Worm (Caenorhabditis elegans) whole organism, L4/young adult: ENCODE measurements around the gene trpa-1.
A peak's percentile ranks its signal among the peaks of the same experiment; 100 is the strongest.
"Not testable (repeated sequence)": the region's sequence is repeated elsewhere in the genome, so short reads cannot be mapped to it uniquely, and the experiment has no call there.

Experiments used
- W03F9.2 ChIP-seq: fragments of 150-350 bp; optimal IDR thresholded peaks from 2 replicates; lab custom pipeline; 2014; ENCODE audit warnings: missing biosample characterization, missing genetic modification characterization
- dao-5 ChIP-seq: sonication (generic microtip); optimal IDR thresholded peaks from 2 replicates; lab custom pipeline; 2016; ENCODE audit warnings: missing genotype, missing genetic modification characterization, moderate library complexity, missing compliant biosample characterization
- him-1 ChIP-seq: sonication (generic microtip); optimal IDR thresholded peaks from 2 replicates; lab custom pipeline; 2016; ENCODE audit warnings: missing genotype, missing genetic modification reagents, missing genetic modification characterization, missing compliant biosample characterization

trpa-1 gene

DNA sequence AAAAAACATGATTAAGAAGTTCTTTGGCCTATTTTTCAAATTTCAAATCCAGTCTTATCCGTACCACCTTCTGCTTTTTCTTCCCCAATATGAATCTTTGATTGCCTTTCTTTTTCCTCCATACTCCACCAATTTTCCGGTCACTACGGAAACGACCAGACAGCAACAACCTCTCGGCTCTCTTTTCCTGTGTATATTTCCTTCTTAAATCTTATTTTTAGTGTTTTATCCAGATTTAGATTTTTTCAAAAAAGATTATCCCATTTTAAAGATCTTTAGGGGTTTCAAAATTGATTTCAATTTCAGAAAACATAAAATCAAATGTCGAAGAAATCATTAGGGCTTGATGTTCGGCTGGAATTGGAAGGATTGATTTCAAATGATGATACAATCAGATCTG is at the start of gene trpa-1:
Gene trpa-1, plus strand, starts transcription at position 301 of the 400 bp plus-strand sequence.
- no peak for TF ChIP-seq dao-5 (tag; lab: Kevin White, UChicago)
- no peak for TF ChIP-seq him-1 (tag; lab: Kevin White, UChicago)
- no peak for TF ChIP-seq W03F9.2 (tag; lab: Kevin White, UChicago)

DNA sequence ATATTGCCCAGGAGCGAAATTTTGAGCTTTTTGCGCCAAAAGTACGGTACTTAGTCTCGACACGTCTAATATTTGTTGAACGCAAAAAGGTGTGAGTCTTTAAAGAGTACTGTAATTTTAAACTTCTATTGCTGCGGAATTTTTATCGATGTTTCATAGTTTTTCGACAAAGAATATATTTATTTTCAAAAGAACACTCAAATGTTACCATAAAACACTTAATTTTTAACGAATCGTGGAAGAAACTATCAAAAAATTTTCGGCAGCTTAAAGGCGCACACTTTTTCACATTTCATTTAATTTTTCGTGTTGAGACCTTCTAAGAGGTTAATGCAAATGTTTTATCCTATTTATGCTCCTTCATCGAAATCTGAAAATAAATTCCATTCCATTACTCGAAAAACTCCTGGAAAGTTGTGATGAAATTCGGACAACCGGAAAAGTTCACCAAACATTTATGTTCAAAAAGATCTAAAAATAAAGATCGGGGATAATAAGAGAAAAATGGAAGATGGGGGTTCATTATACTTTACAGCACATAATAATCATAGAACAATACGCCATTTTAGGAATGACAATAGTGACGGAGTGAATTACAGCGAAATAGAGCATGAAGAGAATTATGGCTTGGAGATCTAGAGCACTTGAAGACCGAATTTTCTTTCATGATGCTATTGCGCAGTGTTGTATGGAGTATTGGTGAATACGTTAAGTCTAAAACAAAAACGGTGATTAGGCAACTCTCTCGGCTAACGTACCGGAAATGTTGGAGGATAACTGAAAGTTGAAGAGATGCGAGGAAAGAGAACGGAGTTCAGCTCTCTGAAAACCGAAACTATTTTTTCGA is 44.0 kb upstream of the trpa-1 start:
- TF ChIP-seq him-1 (tag; lab: Kevin White, UChicago), result no peak
- no peak for TF ChIP-seq W03F9.2 (tag; lab: Kevin White, UChicago)

DNA sequence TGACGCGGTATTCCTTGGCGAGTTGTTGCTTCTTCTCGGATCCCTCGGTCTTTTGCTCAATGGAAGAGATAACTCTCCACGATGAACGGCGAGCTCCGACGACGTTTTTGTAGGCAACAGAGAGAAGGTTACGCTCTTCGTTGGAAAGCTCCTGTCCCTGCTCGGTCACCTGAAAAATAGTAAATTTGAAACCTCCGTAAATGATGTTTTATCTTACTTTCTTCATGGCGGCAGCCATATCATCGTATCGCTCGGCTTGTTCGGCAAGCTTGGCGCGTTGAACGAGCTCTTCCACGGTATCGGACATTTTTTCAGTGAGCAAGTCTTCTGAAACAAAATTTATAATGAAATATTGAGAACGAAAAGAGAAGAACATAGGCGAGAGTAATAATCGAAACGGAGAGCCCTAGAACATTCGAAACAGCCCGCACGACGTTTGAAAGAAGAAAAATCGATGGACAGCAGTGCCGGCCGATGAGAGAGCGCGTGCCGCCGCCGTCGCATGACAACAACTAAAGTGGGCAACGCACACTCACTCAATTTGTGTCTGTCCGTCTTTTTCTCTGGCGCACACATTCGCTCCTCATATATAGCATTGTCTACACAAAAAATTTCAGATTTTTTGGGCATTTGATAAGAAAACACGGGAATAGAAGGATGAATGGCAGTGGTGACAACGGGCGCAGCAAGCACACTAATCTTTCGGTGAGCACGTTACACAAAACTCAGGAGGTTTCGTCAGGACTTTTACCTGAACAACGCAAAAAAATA is 42.5 kb upstream of the trpa-1 start, which contains the start of the genes par-5 and M117.3:
Gene par-5, minus strand, starts transcription at position 334 of the 771 bp plus-strand sequence.
Gene M117.3, plus strand, starts transcription at position 616 of the 771 bp plus-strand sequence.
- TF ChIP-seq W03F9.2 (tag; lab: Kevin White, UChicago), result no peak
- peak; percentile 56 for TF ChIP-seq him-1 (tag; lab: Kevin White, UChicago)

DNA sequence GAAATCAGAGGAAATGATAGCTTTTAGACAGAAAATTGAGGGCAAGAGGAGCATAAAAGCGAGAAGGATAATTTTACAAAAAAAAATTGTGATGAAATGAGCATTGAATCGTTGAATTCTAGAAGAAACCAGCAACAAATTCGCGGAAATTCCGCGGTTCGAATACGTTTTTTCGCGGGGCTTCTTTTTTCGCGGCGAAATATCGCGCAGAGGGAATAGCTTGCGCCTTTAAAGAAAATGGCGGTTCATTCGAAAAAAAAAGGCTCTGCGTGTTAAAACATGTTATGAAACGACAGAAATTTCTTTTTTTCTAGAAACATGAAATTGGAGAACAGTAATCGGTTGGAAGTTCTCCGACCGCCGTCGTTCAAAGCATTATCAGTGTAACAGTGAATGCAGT is 41.9 kb upstream of the trpa-1 start:
- TF ChIP-seq W03F9.2 (tag; lab: Kevin White, UChicago), result peak; percentile 8
- no peak for TF ChIP-seq him-1 (tag; lab: Kevin White, UChicago)

DNA sequence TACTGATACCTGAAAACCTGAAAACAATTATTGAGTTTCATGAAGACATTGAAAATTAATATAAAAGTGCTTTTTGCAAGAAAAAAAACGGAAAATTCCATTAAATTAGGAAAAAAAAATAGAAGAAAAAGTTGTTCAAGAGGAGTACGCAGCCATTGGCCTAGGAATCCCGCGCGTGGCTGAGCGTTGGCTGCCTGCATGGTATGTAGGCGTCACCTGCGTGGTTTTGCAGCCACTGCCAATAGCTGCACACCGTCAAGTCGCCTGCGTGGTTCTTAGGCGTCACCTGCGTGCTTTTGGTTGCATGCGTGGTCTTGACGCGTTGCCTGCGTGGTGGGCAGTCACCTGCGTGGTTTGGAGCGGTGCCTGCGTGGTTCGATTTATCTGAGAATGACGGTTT is 36.3 kb upstream of the trpa-1 start, which contains the start of gene M117.6:
Gene M117.6, minus strand, starts transcription at position 101 of the 400 bp plus-strand sequence.
- not testable (repeated sequence) for TF ChIP-seq dao-5, him-1, W03F9.2 (tag; lab: Kevin White, UChicago)

DNA sequence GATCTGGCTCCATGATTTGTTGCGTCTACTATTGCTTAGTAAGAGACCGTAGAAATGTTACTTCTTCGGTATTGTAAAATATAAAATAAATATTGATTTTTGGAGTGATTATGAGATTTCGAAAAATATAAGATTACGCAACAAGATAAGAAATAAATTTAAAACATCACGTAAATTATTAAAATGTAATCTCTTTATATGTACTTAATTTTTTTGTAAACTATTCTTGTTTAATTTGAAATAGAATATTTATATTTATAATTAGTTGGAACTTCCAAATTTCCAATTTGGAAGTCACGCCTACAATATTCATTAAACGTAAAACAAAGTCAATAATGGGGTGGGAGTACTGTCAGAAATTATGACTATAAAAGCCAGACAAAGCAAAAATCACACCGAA is 30.9 kb upstream of the trpa-1 start, which contains the start of gene M117.4:
Gene M117.4, minus strand, starts transcription at position 101 of the 400 bp plus-strand sequence.
- TF ChIP-seq W03F9.2 (tag; lab: Kevin White, UChicago), result no peak
- TF ChIP-seq him-1 (tag; lab: Kevin White, UChicago), result no peak
- no peak for TF ChIP-seq dao-5 (tag; lab: Kevin White, UChicago)

DNA sequence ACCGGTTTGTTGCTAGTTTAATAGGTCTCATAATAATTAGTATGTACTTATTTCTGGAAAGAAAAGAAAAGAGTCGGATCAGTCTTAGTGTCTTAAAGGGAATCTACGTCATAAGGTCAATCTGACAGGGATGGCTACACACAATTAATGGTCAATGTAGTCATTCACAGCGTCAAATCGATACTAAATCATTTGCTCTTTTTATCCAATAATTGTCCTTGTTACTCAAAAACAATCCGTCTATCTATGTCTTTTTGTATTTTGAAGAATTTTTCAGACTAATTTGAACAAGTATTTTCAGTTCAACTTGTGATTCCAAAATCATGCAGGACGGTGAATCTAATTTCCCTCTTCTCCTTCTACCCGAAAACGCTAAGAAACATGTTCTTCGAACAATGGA is 25.7 kb upstream of the trpa-1 start, which contains the start of gene fbxb-3:
Gene fbxb-3, plus strand, starts transcription at position 301 of the 400 bp plus-strand sequence.
- TF ChIP-seq him-1 (tag; lab: Kevin White, UChicago), result no peak
- TF ChIP-seq W03F9.2 (tag; lab: Kevin White, UChicago), result no peak
- no peak for TF ChIP-seq dao-5 (tag; lab: Kevin White, UChicago)

DNA sequence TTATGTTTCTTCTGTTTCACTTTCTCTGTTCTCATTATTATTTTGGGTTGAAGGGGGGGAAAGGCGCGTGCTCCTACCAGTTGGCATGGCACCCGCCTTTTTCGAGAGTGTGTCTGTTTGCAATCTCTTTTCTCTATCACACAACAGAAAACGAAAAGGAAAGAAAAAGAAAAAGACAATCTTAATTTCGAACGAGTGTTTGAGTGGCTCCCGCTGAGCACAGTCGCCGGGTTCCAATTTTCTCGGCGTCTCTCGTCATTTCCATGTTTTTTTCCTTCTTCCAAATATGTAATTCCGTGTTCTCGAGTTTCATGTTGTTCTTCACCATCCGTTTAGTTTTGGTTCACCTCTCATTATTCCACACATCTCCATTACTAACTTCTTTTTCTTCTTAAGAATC is 22.2 kb upstream of the trpa-1 start, which contains the start of gene F38H4.3:
Gene F38H4.3, plus strand, starts transcription at position 301 of the 400 bp plus-strand sequence.
- TF ChIP-seq W03F9.2 (tag; lab: Kevin White, UChicago), result no peak
- TF ChIP-seq dao-5 (tag; lab: Kevin White, UChicago), result no peak
- TF ChIP-seq him-1 (tag; lab: Kevin White, UChicago), result no peak

DNA sequence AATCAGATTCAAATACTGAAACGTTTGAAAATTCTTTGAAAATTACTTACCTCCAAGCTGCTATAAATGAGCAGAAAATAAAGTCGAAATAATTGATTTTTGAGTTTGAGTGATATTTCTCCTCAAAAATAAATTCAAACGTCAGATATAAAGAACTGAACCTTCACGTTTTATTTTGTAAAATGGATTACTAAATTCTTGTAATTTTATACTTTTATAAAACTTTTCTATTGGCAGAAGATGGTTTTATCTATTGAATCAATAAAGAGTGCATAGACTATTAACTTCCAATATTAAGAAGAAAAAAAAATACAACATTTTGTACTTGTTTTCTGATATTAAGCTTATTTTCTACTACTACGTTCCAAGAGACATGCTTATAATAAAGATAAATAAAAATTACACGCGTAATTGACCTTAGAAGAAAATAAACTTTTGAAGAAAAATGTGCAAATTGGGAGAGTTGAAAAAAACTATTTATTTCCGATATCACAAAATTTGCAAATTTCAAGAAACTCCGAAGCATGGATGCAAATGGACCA is 16.5 kb upstream of the trpa-1 start, which contains the start of the genes F38H4.6 and F38H4.4:
Gene F38H4.6, minus strand, starts transcription at position 101 of the 542 bp plus-strand sequence.
Gene F38H4.4, plus strand, starts transcription at position 492 of the 542 bp plus-strand sequence.
- TF ChIP-seq W03F9.2 (tag; lab: Kevin White, UChicago), result no peak
- TF ChIP-seq him-1 (tag; lab: Kevin White, UChicago), result no peak
- no peak for TF ChIP-seq dao-5 (tag; lab: Kevin White, UChicago)

DNA sequence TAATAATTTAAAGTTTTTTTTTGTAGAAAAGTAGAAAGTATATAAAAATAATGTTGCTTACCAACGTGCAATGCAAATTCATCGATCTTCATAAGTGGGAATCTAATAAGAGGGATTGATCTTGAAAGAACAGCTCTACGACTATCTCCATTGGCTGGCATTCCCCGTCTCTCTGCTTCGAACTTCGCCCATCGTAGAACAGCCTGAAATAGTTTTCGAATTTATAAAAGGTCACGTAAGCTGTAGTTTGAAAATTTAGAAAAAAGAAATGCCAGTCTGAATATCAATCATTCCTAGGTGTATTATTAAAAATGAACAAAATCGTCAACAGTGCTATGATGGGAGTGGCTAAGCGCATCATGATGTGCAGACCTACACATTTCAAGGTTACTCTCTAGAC is 12.4 kb upstream of the trpa-1 start, which contains the start of gene F38H4.5:
Gene F38H4.5, plus strand, starts transcription at position 301 of the 400 bp plus-strand sequence.
- TF ChIP-seq him-1 (tag; lab: Kevin White, UChicago) (no peak), dao-5 (tag; lab: Kevin White, UChicago) (no peak), W03F9.2 (tag; lab: Kevin White, UChicago) (no peak)

DNA sequence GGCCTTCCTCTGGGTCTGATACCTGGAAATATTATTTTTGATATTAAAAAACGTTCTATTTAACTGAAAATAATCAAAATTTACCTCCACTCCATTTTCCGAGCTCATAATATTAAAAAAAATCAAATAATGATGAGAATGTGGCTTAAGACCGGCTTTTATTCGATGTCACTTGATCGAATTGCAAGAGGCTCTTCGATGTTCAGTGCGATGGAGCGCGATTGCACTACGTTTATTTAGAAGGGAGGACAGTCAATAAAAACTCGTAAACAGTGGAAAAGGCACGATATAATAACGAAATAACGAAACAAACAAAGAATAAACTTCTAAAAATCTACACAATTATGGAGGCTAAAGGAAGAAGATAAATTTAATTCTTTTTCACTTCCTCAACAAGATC is 9.5 kb upstream of the trpa-1 start, which contains the start of gene tag-30:
Gene tag-30, minus strand, starts transcription at position 383 of the 400 bp plus-strand sequence.
- TF ChIP-seq dao-5 (tag; lab: Kevin White, UChicago) (no peak), W03F9.2 (tag; lab: Kevin White, UChicago) (peak; percentile 50)

DNA sequence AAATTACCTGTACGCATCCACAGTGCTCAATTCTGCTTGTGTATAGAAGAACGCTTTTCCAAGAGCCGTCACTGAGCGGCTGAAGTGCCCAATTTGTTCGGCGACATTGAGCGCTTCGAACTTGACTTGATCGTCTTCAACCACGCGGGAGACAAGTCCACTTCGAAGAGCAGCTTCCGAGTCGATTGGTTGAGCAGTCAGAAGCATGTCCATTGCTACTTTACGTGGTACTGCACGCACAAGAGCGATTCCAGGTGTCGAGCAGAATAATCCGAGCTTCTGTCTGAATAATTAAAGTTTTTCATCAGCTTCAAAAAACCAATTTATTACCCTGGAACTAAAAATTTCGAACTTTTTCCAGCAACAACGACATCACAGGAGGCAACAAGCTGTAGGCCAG is 8.9 kb upstream of the trpa-1 start:
- TF ChIP-seq him-1 (tag; lab: Kevin White, UChicago), result no peak
- TF ChIP-seq dao-5 (tag; lab: Kevin White, UChicago), result no peak
- no peak for TF ChIP-seq W03F9.2 (tag; lab: Kevin White, UChicago)
